Worm (Caenorhabditis elegans): ENCODE results near the gene dnj-16.

- no peak for TF ChIP-seq nhr-84 (tag; optimal IDR thresholded peaks at IDR 0.05)
- no peak for TF ChIP-seq nhr-76 (tag; optimal IDR thresholded peaks at IDR 0.05)
- no peak for TF ChIP-seq nhr-12 (tag; optimal IDR thresholded peaks at IDR 0.05)
- TF ChIP-seq pag-3 (tag; optimal IDR thresholded peaks at IDR 0.05; ENCODE audit: borderline replicate concordance, insufficient read depth) = no peak
- TF ChIP-seq fos-1 (tag; optimal IDR thresholded peaks at IDR 0.05) = no peak
- TF ChIP-seq nhr-20 (tag; optimal IDR thresholded peaks at IDR 0.05) = no peak
- TF ChIP-seq lin-13 (GFP tag; optimal IDR thresholded peaks at IDR 0.05) = no peak
- TF ChIP-seq nhr-237 (tag; optimal IDR thresholded peaks at IDR 0.05) = no peak
- no peak for TF ChIP-seq ztf-4 (tag; optimal IDR thresholded peaks at IDR 0.05)
Measured at ce11 chrIII:4205751-4206327, 14.9 kb downstream of the dnj-16 start, which contains the start of gene R74.8.
